Fruit fly (Drosophila melanogaster) whole organism, larva: ENCODE data around the gene Syn1.

Source experiments
- noc ChIP-seq: fragments of 200-800 bp; sonication (Bioruptor generic); optimal IDR thresholded peaks from 3 replicates; lab custom pipeline; 2019; ENCODE audit warnings: missing biosample characterization, mild to moderate bottlenecking, missing genetic modification characterization, moderate library complexity

The Syn1 gene

DNA sequence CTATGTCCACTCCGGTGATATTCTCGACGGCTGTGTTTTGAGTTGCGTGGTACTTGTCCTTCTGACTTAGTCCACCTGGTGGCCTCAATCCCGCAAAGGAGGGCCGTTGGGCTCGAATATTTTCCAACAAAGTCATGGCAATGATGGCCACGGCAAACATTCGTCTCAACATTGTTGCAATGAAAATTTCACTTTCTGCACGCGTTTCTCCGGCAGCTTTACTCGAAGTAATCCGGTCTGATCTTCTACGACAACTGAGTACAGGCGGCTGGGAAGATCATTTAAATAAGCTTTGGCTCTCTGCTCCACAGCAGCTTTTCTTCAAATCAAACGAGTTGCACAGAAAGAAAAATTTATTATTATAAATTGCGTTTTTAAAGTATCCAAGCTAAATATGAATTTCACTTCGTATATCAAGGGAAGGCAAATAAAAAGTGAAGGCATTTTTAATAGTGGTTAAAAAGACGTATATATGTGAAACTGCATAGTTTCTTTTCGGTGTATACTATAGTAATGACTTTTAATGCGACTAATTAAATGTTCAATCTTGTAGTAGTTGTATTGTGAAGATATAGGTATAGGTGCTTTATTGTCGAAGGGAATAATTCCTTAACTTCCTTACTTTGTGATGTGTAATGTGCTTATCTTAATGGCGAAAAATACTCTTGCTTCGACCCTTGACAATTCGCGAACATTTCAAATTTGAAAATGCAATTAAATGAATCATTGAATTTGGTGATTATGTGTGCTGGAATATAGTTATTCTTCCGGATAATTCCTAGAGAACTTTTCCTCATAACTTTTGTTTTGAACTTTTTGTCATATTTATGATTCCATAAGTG, 31.9 kb downstream of the Syn1 start, which contains the start of gene CG14567:
TSS of gene CG14567 (minus strand) at position 256 of the 842 bp plus-strand sequence.
- no peak for TF ChIP-seq noc (tag; lab: Kevin White, UChicago)

DNA sequence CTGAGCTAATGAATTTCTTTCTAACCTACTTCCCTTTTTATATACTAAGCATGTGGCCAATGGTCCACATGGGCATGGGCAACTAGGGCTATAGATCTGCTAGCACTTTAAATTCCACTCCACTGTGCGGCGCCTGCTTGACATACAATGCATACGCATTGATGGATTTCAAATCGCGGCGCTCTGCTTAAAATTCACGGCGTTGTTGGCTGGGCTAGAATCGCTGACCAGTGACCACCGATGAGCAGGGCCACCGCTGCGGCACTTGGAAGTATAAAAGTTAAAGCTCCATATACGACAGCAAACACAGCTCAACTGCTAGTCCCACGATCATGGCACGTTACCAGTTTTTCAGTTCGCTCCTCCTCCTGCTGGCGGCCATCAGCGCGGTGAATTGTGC, 36.5 kb downstream of the Syn1 start, which contains the start of gene CG14573:
TSS of gene CG14573 (plus strand) at position 301 of the 400 bp plus-strand sequence.
- no peak for TF ChIP-seq noc (tag; lab: Kevin White, UChicago)

DNA sequence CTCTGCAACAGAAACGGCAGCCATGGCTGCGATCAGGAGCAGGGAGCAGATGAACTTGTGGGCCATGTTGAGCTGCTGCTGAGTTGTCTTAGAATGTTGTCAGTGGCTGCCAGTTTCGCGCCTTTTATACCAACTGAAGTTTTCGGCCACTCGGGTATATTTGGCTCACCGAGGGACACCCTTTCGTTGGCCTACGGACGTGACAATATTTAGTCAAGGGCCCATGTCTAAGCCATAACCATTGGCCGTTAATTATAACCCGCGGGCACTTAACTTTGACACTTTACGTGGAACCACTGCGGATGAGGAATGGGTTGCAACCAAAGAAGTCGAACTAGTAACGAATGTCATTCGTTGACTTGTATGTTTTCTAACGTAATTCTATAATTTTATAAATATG, 36.9 kb downstream of the Syn1 start, which contains the start of gene CG14568:
TSS of gene CG14568 (minus strand) at position 101 of the 400 bp plus-strand sequence.
- no peak for TF ChIP-seq noc (tag; lab: Kevin White, UChicago)

DNA sequence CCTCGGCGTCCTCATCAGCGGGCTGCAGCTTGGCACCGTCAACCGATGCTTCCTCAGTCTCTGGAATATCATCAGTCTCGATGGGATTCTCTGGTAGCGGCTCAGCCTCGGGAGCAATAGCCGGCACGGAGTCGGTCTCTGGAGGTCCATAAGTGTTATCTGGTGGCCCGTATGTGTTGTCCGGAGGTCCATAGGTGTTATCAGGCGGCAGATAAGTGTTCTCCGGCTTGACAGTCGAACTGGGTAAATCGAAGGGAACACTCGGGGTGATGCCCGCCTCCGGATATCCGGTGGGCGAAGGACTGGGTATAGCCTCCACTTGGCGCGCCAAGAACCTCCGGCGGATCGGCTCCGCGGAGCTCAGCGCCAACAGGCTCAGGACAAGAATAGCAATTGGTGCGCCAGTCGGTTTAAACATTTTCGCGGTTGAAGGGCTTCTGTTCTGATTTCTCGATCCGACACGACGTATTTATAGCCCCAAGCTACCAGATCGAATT, 39.2 kb downstream of the Syn1 start, which contains the start of gene CG14569:
TSS of gene CG14569 (minus strand) at position 447 of the 497 bp plus-strand sequence.
- TF ChIP-seq noc (tag; lab: Kevin White, UChicago), result no peak

DNA sequence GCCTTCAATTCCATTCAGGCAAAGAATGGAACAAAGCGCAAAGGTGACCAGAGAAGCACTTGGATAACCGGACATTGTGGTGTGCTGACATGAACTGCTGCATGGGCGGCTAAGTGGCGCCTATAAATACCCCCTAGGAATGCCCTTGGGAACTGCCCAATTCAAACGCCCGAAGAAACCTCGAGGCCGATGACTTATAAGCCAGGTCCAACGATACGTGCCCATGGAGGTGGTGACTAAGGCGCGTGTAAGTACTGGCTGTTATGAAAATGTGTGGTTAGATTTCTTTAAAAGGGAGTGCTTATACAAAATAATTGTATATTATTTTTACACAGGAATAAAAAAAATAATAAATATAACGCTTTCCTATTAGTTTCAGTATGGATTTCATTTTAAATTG, 40.0 kb downstream of the Syn1 start, which contains the start of gene CG14570:
TSS of gene CG14570 (minus strand) at position 101 of the 400 bp plus-strand sequence.
- no peak for TF ChIP-seq noc (tag; lab: Kevin White, UChicago)

DNA sequence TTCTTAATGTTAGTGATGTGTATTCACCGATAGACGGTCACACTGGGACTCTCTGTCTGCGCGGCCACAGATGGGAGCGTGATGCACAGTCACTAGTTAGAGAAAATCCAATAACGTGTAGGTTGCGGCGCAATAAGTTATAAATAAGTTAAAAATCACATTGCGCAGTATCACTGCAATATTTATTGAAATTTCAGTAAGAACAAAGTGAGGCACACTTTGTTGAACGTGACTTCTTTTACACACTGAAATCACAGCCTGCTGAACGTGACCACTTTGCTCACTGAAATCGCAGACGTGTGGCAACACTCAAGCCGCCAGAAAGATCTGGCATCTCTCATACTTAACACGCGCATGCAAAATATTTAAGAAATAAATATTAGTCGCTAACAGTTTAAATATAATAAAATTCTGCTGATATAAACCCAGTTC, 41.7 kb downstream of the Syn1 start, which contains the start of the genes CG11247 and Polr2H:
TSS of gene CG11247 (minus strand) at position 191 of the 432 bp plus-strand sequence.
TSS of gene Polr2H (plus strand) at position 317 of the 432 bp plus-strand sequence.
- TF ChIP-seq noc (tag; lab: Kevin White, UChicago), result peak; percentile 62

DNA sequence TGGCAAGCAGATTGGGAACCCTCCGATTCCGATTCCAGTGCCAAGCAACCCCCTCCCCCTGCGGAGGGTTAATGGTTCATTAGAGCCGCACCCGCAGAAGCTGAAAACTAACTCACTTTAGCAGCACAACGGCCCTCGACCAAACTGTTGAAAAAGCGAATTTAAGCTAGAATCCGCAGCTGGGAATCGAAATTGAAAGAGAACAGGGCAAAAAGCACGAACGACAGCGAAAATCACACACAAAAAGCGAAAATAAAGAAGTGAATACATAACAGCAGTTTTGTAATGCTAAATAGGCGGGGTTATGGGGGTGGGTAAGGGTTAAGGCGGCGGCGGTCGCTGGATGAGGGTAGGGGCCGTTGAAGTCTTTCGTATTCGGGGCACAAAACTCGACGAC, 42.6 kb downstream of the Syn1 start:
- no peak for TF ChIP-seq noc (tag; lab: Kevin White, UChicago)

DNA sequence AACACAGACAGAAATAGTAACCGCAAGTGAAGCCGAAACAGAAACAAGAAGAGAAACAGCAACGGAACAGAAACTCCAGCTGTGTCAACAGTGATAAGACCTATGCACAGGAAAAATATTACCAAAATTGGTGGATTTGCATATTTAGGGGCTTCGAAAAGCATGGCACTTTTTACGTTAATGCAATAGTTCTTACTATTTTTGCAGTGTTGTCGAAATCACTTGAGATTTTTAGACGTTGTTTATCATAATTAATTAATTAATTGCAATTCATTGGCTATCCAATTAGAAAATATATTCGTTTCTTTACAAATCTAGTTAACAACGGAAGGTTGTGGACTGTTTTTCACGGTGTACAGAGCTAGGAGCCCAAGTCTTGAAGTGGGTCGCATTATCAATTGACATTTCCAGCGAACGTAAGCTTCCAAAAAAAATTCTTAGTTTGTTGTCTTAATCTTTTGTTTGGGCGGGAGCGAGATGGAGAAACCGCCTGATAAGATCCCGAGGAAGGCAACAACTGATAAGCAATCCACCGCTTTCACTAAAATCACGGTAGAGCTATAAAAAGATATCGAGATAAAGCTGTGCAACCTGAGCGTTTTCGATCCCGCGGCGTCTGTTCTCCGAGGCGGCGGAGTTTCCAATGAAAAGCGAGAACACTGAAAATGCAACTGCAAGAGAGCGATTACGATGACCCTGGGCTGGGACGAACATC, 43.2 kb downstream of the Syn1 start:
- no peak for TF ChIP-seq noc (tag; lab: Kevin White, UChicago)

DNA sequence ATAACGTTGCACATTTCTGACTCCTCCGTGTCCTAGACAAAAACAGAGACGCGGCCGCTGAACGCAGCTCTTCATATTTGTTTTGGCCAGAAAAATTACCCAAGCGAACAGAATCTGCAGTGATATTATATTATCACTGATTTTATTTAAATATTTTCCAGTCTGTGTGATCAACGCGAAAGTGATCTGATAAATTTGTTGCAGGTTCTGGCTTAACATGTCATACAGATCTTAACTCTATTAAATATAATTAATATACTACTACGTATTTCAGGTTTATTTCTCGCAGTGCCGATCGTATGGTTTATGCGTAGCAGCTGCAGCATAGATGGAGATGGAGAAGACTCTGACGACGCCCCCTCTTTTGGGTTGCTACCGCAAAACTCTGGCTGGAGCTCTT, 49.5 kb downstream of the Syn1 start:
- TF ChIP-seq noc (tag; lab: Kevin White, UChicago), result no peak

DNA sequence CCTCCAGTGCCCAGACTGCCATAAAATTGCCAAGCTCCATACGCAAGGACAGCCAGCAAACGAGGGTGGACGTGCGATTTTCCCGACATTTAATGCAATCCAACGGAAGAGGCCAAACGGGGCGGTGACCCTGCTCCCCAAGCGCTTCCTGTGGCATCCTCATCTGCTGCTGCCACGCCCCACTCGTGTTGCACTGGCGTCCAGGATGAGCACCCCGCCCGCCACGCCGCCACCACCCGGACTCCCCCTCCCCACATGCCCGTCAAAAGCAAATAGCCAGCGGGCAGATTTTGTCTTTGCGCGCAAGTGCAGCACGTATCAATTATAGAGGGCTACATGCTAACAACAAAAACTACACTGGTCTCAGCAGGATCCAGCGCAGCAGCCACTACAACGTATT, 52.1 kb downstream of the Syn1 start:
- TF ChIP-seq noc (tag; lab: Kevin White, UChicago), result no peak

DNA sequence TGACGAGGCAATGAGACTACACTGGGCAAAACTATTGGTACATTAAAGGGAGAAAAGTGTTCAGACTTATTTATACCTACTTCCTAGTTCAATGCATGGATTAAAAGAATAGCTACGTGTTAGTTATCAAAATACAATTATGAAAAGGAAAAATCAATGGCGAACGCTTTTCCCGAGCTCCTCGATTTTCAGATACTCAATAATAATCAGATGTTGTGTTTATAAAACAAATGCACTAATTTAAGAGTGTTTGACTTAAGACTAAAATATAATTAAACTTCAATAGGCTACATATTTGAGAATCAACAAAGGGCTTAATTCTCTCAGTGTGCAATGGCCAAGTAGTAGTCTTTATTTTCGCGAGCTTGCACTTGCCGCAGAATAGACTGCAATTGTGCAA, 54.4 kb downstream of the Syn1 start:
- no peak for TF ChIP-seq noc (tag; lab: Kevin White, UChicago)

DNA sequence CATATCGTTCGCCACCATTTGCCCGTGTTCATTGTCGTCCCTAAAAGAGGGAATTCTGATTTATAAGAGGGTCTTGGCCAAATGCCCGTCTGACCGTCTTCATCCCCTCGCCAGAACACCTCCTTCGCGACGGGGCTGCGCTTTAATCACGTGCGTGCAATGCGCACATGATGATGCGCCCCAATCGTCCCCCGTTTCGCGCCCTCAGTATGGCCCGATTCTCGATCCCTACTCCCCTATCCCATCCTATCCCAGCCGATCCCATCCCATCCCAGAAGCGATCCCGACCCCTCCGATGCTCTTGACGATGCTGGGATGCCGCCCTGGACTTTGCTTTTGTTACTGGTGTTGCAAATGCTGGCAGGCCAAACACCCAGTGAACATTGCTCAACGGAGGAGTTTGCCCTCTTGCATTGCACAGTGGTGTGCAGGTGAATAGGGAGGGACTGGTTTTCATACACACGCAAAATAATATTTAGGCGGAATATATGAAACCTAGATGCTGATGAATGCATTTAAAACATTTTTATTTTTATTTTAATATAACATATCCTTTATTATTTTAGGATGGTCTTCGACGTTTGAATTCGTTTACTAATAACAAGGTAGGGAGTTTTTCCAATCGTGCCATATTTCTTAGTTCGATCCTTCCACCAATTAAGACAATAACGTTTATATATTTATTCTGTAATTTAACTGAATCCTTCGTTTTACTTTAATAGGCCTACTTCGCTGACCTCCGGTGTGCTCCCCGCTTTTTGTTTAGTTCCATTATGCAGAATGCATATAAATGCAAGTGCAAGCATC, 60.3 kb downstream of the Syn1 start:
- no peak for TF ChIP-seq noc (tag; lab: Kevin White, UChicago)

DNA sequence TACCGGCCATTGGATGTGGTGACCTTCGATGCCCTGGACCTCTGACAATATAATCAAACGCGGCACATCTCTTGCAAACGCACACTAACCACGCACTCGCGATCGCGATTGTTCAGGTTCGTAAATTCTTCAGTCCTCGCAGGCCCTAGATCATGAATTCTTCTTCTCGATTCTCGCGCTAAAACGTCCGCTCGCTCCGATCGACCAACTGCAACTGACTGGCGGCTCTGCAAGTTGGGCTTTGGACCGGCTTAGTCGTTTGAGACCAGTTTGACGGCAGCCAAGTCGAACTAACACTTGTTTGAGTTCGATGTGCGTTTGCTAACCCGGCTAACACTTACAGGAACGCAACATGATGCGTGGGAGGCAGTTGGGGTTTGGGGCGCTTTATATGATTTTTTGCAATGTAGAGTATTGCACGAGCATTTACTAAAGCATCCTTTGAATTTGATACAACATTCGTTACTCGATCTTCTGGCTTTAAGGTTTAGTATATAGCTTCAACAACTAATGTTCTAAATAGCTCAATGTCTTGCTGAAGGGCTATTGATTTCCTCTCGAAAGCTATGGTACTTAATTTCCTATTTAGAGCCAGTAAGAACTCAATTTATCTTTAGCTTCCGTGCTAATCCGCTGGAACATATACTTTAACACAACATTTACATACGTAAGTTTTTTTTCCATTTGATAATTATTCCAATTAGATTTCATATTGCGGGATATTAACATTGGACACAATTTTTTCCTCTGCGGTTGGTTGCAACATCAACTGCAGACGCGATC, 64.0 kb downstream of the Syn1 start, which contains the start of gene CG32447:
TSS of gene CG32447 (minus strand) at position 222 of the 783 bp plus-strand sequence.
- no peak for TF ChIP-seq noc (tag; lab: Kevin White, UChicago)

DNA sequence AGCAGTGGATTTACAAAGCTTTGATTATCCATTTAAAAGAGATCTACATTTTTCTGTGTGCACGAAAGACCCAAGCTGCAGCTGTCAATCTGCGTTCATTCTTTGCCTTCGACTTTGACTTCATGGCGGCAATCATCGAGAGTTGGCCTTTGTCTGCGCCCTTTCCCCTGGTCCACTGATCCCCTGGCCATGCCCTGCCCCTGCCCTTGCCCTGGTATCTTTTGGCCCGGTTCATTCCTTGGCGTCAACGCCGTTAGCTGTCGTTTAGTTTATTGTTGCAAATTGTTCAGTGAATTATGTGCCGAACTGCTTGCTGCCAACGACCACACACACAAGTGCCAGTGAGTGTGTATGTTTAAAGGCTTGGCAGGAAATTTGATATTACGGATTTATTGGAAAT, 69.4 kb downstream of the Syn1 start:
- no peak for TF ChIP-seq noc (tag; lab: Kevin White, UChicago)
